Fruit fly (Drosophila melanogaster) whole organism, prepupa: ENCODE results near the gene mRpL39.
A peak's percentile ranks its signal among the peaks of the same experiment; 100 is the strongest.

ENCODE experiments used
- CG10631 ChIP-seq: fragments of 200-800 bp; sonication (Bioruptor generic); optimal IDR thresholded peaks from 2 replicates; lab custom pipeline; 2016; ENCODE audit warnings: missing biosample characterization, missing genetic modification characterization
- CG11294 ChIP-seq: fragments of 200-800 bp; sonication (Bioruptor generic); IDR thresholded peaks from 2 replicates; pipeline ENCODE4 v1.3.6; 2022; ENCODE audit warnings: missing biosample characterization, missing genetic modification characterization
- CG11902 ChIP-seq: fragments of 200-800 bp; sonication (Bioruptor generic); optimal IDR thresholded peaks from 3 replicates; lab custom pipeline; 2016; ENCODE audit warnings: missing biosample characterization, missing genetic modification characterization
- CG16779 ChIP-seq: fragments of 200-800 bp; sonication (Bioruptor generic); optimal IDR thresholded peaks from 3 replicates; lab custom pipeline; 2017; ENCODE audit warnings: missing biosample characterization, mild to moderate bottlenecking, missing genetic modification characterization
- CG3032 ChIP-seq: fragments of 200-800 bp; optimal IDR thresholded peaks from 2 replicates; lab custom pipeline; 2019; ENCODE audit warnings: missing biosample characterization, mild to moderate bottlenecking, missing genetic modification characterization, moderate library complexity
- CG31627 ChIP-seq: fragments of 200-800 bp; sonication (Bioruptor generic); optimal IDR thresholded peaks from 3 replicates; lab custom pipeline; 2016; ENCODE audit warnings: missing biosample characterization, missing genetic modification characterization
- CG34406 ChIP-seq: fragments of 200-800 bp; sonication (Bioruptor generic); optimal IDR thresholded peaks from 3 replicates; lab custom pipeline; 2016; ENCODE audit warnings: missing biosample characterization, missing genetic modification characterization
- CG4318 ChIP-seq: fragments of 200-800 bp; sonication (Bioruptor generic); optimal IDR thresholded peaks from 3 replicates; lab custom pipeline; 2017; ENCODE audit warnings: missing biosample characterization, mild to moderate bottlenecking, missing genetic modification characterization
- CG6163 ChIP-seq: fragments of 200-800 bp; sonication (Bioruptor generic); IDR thresholded peaks from 3 replicates; pipeline ENCODE4 v1.3.6; 2022; ENCODE audit warnings: missing biosample characterization, missing genetic modification characterization
- CG6808 ChIP-seq: fragments of 200-800 bp; sonication (Bioruptor generic); optimal IDR thresholded peaks from 3 replicates; lab custom pipeline; 2017; ENCODE audit warnings: missing biosample characterization, missing genetic modification characterization, mild to moderate bottlenecking, moderate library complexity, missing genetic modification reagents
- CG7368 ChIP-seq: fragments of 200-800 bp; sonication (Bioruptor generic); optimal IDR thresholded peaks from 3 replicates; lab custom pipeline; 2016; ENCODE audit warnings: missing biosample characterization, missing genetic modification characterization
- CG8632 ChIP-seq: fragments of 200-800 bp; sonication (Bioruptor generic); optimal IDR thresholded peaks from 3 replicates; lab custom pipeline; 2016; ENCODE audit warnings: missing biosample characterization, missing genetic modification characterization
- Eip75B ChIP-seq: fragments of 200-800 bp; sonication (Bioruptor generic); optimal IDR thresholded peaks from 3 replicates; lab custom pipeline; 2016; ENCODE audit warnings: missing biosample characterization, missing genetic modification characterization
- Eip78C ChIP-seq: fragments of 200-800 bp; sonication (Bioruptor generic); peaks from one replicate; lab custom pipeline; 2016; ENCODE audit warnings: missing biosample characterization, missing genetic modification characterization
- Eip93F ChIP-seq: fragments of 200-800 bp; sonication (Bioruptor generic); optimal IDR thresholded peaks from 2 replicates; lab custom pipeline; 2016; ENCODE audit warnings: missing biosample characterization, mild to moderate bottlenecking, missing genetic modification characterization
- Ets21C ChIP-seq: fragments of 200-800 bp; sonication (Bioruptor generic); optimal IDR thresholded peaks from 3 replicates; lab custom pipeline; 2016; ENCODE audit warnings: missing biosample characterization, missing genetic modification characterization
- Ets96B ChIP-seq: fragments of 200-800 bp; optimal IDR thresholded peaks from 2 replicates; lab custom pipeline; 2019; ENCODE audit warnings: missing biosample characterization, mild to moderate bottlenecking, missing genetic modification characterization, moderate library complexity
- Hr39 ChIP-seq: fragments of 200-800 bp; sonication (Bioruptor generic); optimal IDR thresholded peaks from 2 replicates; lab custom pipeline; 2016; ENCODE audit warnings: missing biosample characterization, missing genetic modification characterization
- Hr4 ChIP-seq: fragments of 200-800 bp; sonication (Bioruptor generic); optimal IDR thresholded peaks from 3 replicates; lab custom pipeline; 2016; ENCODE audit warnings: missing biosample characterization, missing genetic modification characterization
- Lpt ChIP-seq: fragments of 200-800 bp; sonication (Bioruptor generic); optimal IDR thresholded peaks from 3 replicates; lab custom pipeline; 2016; ENCODE audit warnings: missing biosample characterization, missing genetic modification characterization
- OdsH ChIP-seq: fragments of 200-800 bp; sonication (Bioruptor generic); optimal IDR thresholded peaks from 3 replicates; lab custom pipeline; 2016; ENCODE audit warnings: missing biosample characterization, missing genetic modification characterization
- Smox ChIP-seq: fragments of 200-800 bp; sonication (Bioruptor generic); optimal IDR thresholded peaks from 3 replicates; lab custom pipeline; 2016; ENCODE audit warnings: missing biosample characterization, missing genetic modification characterization
- Sox102F ChIP-seq: fragments of 200-800 bp; sonication (Bioruptor generic); optimal IDR thresholded peaks from 2 replicates; lab custom pipeline; 2016; ENCODE audit warnings: missing biosample characterization, mild to moderate bottlenecking, missing genetic modification characterization
- Sox15 ChIP-seq: fragments of 200-800 bp; sonication (Bioruptor generic); optimal IDR thresholded peaks from 3 replicates; lab custom pipeline; 2016; ENCODE audit warnings: missing biosample characterization, missing genetic modification characterization
- achi ChIP-seq: fragments of 200-800 bp; sonication (Bioruptor generic); optimal IDR thresholded peaks from 3 replicates; lab custom pipeline; 2016; ENCODE audit warnings: missing biosample characterization, missing genetic modification characterization
- cyc ChIP-seq: fragments of 200-800 bp; sonication (Bioruptor generic); optimal IDR thresholded peaks from 3 replicates; lab custom pipeline; 2016; ENCODE audit warnings: missing biosample characterization, missing genetic modification characterization
- dsx ChIP-seq: fragments of 200-800 bp; optimal IDR thresholded peaks from 3 replicates; lab custom pipeline; 2019; ENCODE audit warnings: missing biosample characterization, mild to moderate bottlenecking, missing genetic modification characterization, moderate library complexity; ENCODE audit not compliant: poor library complexity, severe bottlenecking
- fd59A ChIP-seq: fragments of 200-800 bp; sonication (Bioruptor generic); optimal IDR thresholded peaks from 2 replicates; lab custom pipeline; 2017; ENCODE audit warnings: missing biosample characterization, mild to moderate bottlenecking, missing genetic modification characterization, missing genetic modification reagents
- fd85E ChIP-seq: fragments of 200-800 bp; sonication (Bioruptor generic); optimal IDR thresholded peaks from 3 replicates; lab custom pipeline; 2016; ENCODE audit warnings: missing biosample characterization, missing genetic modification characterization
- net ChIP-seq: fragments of 200-800 bp; sonication (Bioruptor generic); optimal IDR thresholded peaks from 3 replicates; lab custom pipeline; 2016; ENCODE audit warnings: missing biosample characterization, missing genetic modification characterization
- salr ChIP-seq, 2 experiments: fragments of 200-800 bp; sonication (Bioruptor generic); optimal IDR thresholded peaks; 3 replicates each; lab custom pipeline; 2016 to 2018; ENCODE audit warnings: missing biosample characterization in 2 of 2, missing genetic modification characterization in 2 of 2, mild to moderate bottlenecking in 1 of 2
- spab ChIP-seq: fragments of 200-800 bp; sonication (Bioruptor generic); optimal IDR thresholded peaks from 2 replicates; lab custom pipeline; 2017; ENCODE audit warnings: missing biosample characterization, mild to moderate bottlenecking, missing genetic modification characterization, missing genetic modification reagents
- ss ChIP-seq, 2 experiments: fragments of 200-800 bp; sonication (Bioruptor generic); optimal IDR thresholded peaks; 2 replicates in 1 of 2; 3 replicates in 1 of 2; lab custom pipeline; 2017 to 2018; ENCODE audit warnings: mild to moderate bottlenecking in 2 of 2, missing biosample characterization in 2 of 2, missing genetic modification characterization in 2 of 2, moderate library complexity in 1 of 2
- svp ChIP-seq: fragments of 200-800 bp; sonication (Bioruptor generic); peaks from one replicate; lab custom pipeline; 2016; ENCODE audit warnings: missing biosample characterization, missing genetic modification characterization
- vri ChIP-seq: fragments of 200-800 bp; sonication (Bioruptor generic); optimal IDR thresholded peaks from 3 replicates; lab custom pipeline; 2016; ENCODE audit warnings: missing biosample characterization, mild to moderate bottlenecking, missing genetic modification characterization

Gene mRpL39

DNA sequence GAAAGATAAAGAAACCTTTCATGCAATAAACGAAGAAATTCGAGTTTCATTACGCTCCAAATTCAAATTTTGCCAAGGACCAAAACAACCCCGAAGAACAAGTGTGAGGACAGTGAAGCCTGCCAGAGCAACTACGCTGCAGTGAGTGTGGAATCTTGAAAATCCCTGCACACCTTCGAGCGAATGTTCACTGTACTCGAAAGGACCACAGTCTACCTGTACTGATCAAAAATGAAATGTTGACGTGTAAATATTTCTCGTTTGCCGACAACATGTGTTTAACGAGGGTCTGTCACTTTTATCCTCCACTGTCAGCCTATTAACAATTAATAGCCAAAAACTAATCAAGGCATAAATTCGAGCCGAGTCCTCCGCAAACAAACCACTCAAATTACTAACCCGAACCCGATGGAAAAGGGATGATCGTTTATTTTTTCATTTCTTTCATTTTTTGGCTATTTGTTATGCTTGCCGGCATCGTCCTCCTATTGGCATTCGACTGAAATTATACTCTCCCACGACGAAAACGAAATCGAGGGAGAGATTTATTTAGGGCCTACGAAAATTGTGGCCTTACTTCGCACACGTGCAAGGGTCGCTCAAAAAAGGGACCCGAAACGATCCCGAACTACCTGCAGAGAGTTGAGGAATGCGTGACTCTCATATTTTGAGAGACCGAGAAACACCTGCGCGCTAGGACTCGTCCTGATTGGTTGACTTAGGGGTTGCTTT is 27.4 kb downstream of the mRpL39 start (continued):
- TF ChIP-seq Ets96B (no peak), achi (GFP tag; lab: Kevin White, UChicago) (no peak), net (GFP tag; lab: Kevin White, UChicago) (no peak), fd59A (no peak), dsx (GFP tag; lab: Kevin White, UChicago) (no peak)

DNA sequence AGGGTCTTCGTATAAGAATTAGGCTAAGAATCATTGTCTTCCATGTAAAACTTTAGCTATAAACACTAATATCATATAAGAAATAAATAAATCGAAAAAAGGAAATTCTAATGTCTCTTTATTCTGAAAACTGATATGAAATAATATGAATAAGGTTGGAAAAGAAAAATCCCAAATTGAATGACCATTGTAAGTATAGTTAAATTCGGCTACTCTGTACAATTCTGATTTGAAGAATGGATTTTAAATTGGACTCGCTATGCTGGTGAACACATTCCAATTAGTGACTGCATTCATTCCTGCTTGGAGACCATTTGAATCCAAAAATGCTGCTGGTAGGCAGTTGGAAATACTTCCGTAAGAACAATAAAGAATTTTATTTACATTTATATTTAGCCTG is 29.3 kb downstream of the mRpL39 start:
- TF ChIP-seq ss (GFP tag; optimal IDR thresholded peaks at IDR 0.05; lab: Kevin White, UChicago) (no peak), Ets96B (no peak), Eip78C (GFP tag; lab: Kevin White, UChicago) (no peak), CG7368 (GFP tag; lab: Kevin White, UChicago) (no peak), cyc (GFP tag; lab: Kevin White, UChicago) (no peak), CG11902 (GFP tag; lab: Kevin White, UChicago) (no peak), Ets21C (GFP tag; lab: Kevin White, UChicago) (no peak), net (GFP tag; lab: Kevin White, UChicago) (no peak), OdsH (GFP tag; lab: Kevin White, UChicago) (no peak), CG11294 (GFP tag; lab: Robert Waterston, UW) (no peak), CG34406 (no peak), CG6808 (no peak)

DNA sequence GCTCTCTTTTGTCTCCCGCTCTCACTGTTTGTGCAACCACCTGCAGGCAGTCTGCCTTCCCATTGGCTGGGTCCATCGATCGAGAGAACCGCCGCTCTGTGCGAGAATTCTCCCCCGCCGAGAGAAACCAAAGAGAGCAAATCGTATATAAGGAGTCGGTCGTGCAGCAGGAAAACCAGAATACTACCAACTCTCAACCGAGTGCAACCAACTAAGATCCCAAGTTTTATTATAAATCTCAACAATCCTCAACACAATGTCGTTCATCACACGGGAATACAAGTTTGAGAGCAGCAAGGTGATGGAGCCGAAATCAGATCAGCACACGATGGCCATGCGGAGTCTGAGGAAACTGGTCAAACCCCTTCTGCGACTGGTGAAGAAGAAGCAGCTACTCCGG is 30.3 kb downstream of the mRpL39 start, which contains the start of gene Tom:
TSS of gene Tom (plus strand) at position 174 of the 400 bp plus-strand sequence.
- TF ChIP-seq CG31627 (GFP tag; lab: Kevin White, UChicago), result no peak
- peak; percentile 80 for TF ChIP-seq dsx (GFP tag; lab: Kevin White, UChicago)
- TF ChIP-seq salr (GFP tag; optimal IDR thresholded peaks at IDR 0.05; lab: Kevin White, UChicago), result no peak
- no peak for TF ChIP-seq CG3032
- no peak for TF ChIP-seq CG16779 (tag; lab: Kevin White, UChicago)
- TF ChIP-seq Hr39 (GFP tag; lab: Kevin White, UChicago), result no peak
- TF ChIP-seq Lpt (GFP tag; lab: Kevin White, UChicago), result no peak
- TF ChIP-seq CG4318 (GFP tag; lab: Kevin White, UChicago), result no peak
- no peak for TF ChIP-seq Eip75B (GFP tag; lab: Kevin White, UChicago)
- TF ChIP-seq CG8632 (GFP tag; lab: Kevin White, UChicago), result no peak
- TF ChIP-seq Sox102F (GFP tag; lab: Kevin White, UChicago), result peak; percentile 38
- TF ChIP-seq fd85E (GFP tag; lab: Kevin White, UChicago), result no peak
- no peak for TF ChIP-seq CG34406
- peak in 1 of 2 experiments; percentile 37 for TF ChIP-seq ss (GFP tag; optimal IDR thresholded peaks at IDR 0.05; lab: Kevin White, UChicago)
- no peak for TF ChIP-seq Eip93F (GFP tag; lab: Kevin White, UChicago)
- no peak for TF ChIP-seq spab (GFP tag; lab: Kevin White, UChicago)
- TF ChIP-seq CG7368 (GFP tag; lab: Kevin White, UChicago), result no peak
- no peak for TF ChIP-seq Hr4 (GFP tag; lab: Kevin White, UChicago)
- TF ChIP-seq CG10631, result no peak
- TF ChIP-seq fd59A, result no peak
- TF ChIP-seq CG6163 (GFP tag; lab: Robert Waterston, UW), result no peak
- no peak for TF ChIP-seq vri (GFP tag; lab: Kevin White, UChicago)
- no peak for TF ChIP-seq Sox15 (GFP tag; lab: Kevin White, UChicago)
- TF ChIP-seq Smox (GFP tag; lab: Kevin White, UChicago), result no peak
- no peak for TF ChIP-seq Ets21C (GFP tag; lab: Kevin White, UChicago)
- TF ChIP-seq Ets96B, result no peak

DNA sequence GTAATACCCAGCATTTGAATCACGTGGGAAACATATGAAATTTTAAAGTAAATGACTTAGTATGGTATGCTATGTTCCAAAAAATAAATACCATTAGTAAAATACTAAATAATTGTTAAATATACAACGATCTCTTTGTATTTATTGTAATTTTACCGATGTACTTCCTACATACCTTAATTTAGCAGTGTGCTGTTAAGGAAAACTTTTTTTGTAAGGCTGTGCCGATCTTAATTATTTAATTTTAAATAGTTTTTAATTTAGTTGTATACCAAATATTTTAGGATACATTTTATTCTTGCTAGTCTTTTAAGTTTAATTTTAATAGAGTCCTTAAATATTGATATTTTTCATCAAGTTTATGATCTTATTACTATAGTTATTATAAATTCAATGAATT is 30.9 kb downstream of the mRpL39 start:
- TF ChIP-seq Smox (GFP tag; lab: Kevin White, UChicago) (no peak), net (GFP tag; lab: Kevin White, UChicago) (no peak), svp (GFP tag; lab: Kevin White, UChicago) (peak; percentile 28)
